Fruit fly (Drosophila melanogaster) whole organism, prepupa: ENCODE data around the gene Nelf-A.

Experiments used
- Blimp-1 ChIP-seq: fragments of 200-800 bp; sonication (Bioruptor generic); optimal IDR thresholded peaks from 3 replicates; lab custom pipeline; 2017; ENCODE audit warnings: missing biosample characterization, missing genetic modification characterization, mild to moderate bottlenecking, moderate library complexity, missing genetic modification reagents
- CG10669 ChIP-seq: fragments of 200-800 bp; sonication (Bioruptor generic); optimal IDR thresholded peaks from 3 replicates; lab custom pipeline; 2018; ENCODE audit warnings: missing biosample characterization, mild to moderate bottlenecking, missing genetic modification characterization, moderate library complexity
- CG11294 ChIP-seq: fragments of 200-800 bp; sonication (Bioruptor generic); IDR thresholded peaks from 2 replicates; pipeline ENCODE4 v1.3.6; 2022; ENCODE audit warnings: missing biosample characterization, missing genetic modification characterization
- CG11762 ChIP-seq: fragments of 200-800 bp; sonication (Bioruptor generic); optimal IDR thresholded peaks from 3 replicates; lab custom pipeline; 2016; ENCODE audit warnings: missing biosample characterization, missing genetic modification characterization; ENCODE audit not compliant: insufficient read depth
- CG15336 ChIP-seq: fragments of 200-800 bp; sonication (Bioruptor generic); IDR thresholded peaks from 2 replicates; pipeline ENCODE4 v1.3.6; 2022; ENCODE audit warnings: missing biosample characterization, missing genetic modification characterization
- CG3032 ChIP-seq: fragments of 200-800 bp; optimal IDR thresholded peaks from 2 replicates; lab custom pipeline; 2019; ENCODE audit warnings: missing biosample characterization, mild to moderate bottlenecking, missing genetic modification characterization, moderate library complexity
- CG31627 ChIP-seq: fragments of 200-800 bp; sonication (Bioruptor generic); optimal IDR thresholded peaks from 3 replicates; lab custom pipeline; 2016; ENCODE audit warnings: missing biosample characterization, missing genetic modification characterization
- CG32006 ChIP-seq: fragments of 200-800 bp; sonication (Bioruptor generic); optimal IDR thresholded peaks from 3 replicates; lab custom pipeline; 2017; ENCODE audit warnings: missing biosample characterization, mild to moderate bottlenecking, missing genetic modification characterization
- CG34406 ChIP-seq: fragments of 200-800 bp; sonication (Bioruptor generic); optimal IDR thresholded peaks from 3 replicates; lab custom pipeline; 2016; ENCODE audit warnings: missing biosample characterization, missing genetic modification characterization
- CG3919 ChIP-seq: fragments of 200-800 bp; sonication (Bioruptor generic); optimal IDR thresholded peaks from 3 replicates; lab custom pipeline; 2016; ENCODE audit warnings: missing biosample characterization, missing genetic modification characterization
- CG4318 ChIP-seq: fragments of 200-800 bp; sonication (Bioruptor generic); optimal IDR thresholded peaks from 3 replicates; lab custom pipeline; 2017; ENCODE audit warnings: missing biosample characterization, mild to moderate bottlenecking, missing genetic modification characterization
- CG6792 ChIP-seq: fragments of 200-800 bp; sonication (Bioruptor generic); optimal IDR thresholded peaks from 3 replicates; lab custom pipeline; 2016; ENCODE audit warnings: missing biosample characterization, missing genetic modification characterization
- CG6854 ChIP-seq: fragments of 200-800 bp; sonication (Bioruptor generic); optimal IDR thresholded peaks from 2 replicates; lab custom pipeline; 2017; ENCODE audit warnings: missing biosample characterization, mild to moderate bottlenecking, missing genetic modification characterization
- CG8319 ChIP-seq: fragments of 200-800 bp; sonication (Bioruptor generic); optimal IDR thresholded peaks from 3 replicates; lab custom pipeline; 2016; ENCODE audit warnings: missing biosample characterization, missing genetic modification characterization
- CG8632 ChIP-seq: fragments of 200-800 bp; sonication (Bioruptor generic); optimal IDR thresholded peaks from 3 replicates; lab custom pipeline; 2016; ENCODE audit warnings: missing biosample characterization, missing genetic modification characterization
- CG9139 ChIP-seq: fragments of 200-800 bp; sonication (Bioruptor generic); optimal IDR thresholded peaks from 3 replicates; lab custom pipeline; 2017; ENCODE audit warnings: missing biosample characterization, mild to moderate bottlenecking, missing genetic modification characterization
- Eip93F ChIP-seq: fragments of 200-800 bp; sonication (Bioruptor generic); optimal IDR thresholded peaks from 2 replicates; lab custom pipeline; 2016; ENCODE audit warnings: missing biosample characterization, mild to moderate bottlenecking, missing genetic modification characterization
- Ets21C ChIP-seq: fragments of 200-800 bp; sonication (Bioruptor generic); optimal IDR thresholded peaks from 3 replicates; lab custom pipeline; 2016; ENCODE audit warnings: missing biosample characterization, missing genetic modification characterization
- Ets96B ChIP-seq: fragments of 200-800 bp; optimal IDR thresholded peaks from 2 replicates; lab custom pipeline; 2019; ENCODE audit warnings: missing biosample characterization, mild to moderate bottlenecking, missing genetic modification characterization, moderate library complexity
- Gug ChIP-seq: fragments of 200-800 bp; sonication (Bioruptor generic); IDR thresholded peaks from 2 replicates; pipeline ENCODE4 v1.3.6; 2022; ENCODE audit warnings: missing biosample characterization, missing genetic modification characterization
- Hr38 ChIP-seq: sonication (Bioruptor generic); optimal IDR thresholded peaks from 2 replicates; lab custom pipeline; 2016; ENCODE audit warnings: missing biosample characterization, missing genetic modification characterization
- Hr39 ChIP-seq: fragments of 200-800 bp; sonication (Bioruptor generic); optimal IDR thresholded peaks from 2 replicates; lab custom pipeline; 2016; ENCODE audit warnings: missing biosample characterization, missing genetic modification characterization
- Hr4 ChIP-seq: fragments of 200-800 bp; sonication (Bioruptor generic); optimal IDR thresholded peaks from 3 replicates; lab custom pipeline; 2016; ENCODE audit warnings: missing biosample characterization, missing genetic modification characterization
- Lpt ChIP-seq: fragments of 200-800 bp; sonication (Bioruptor generic); optimal IDR thresholded peaks from 3 replicates; lab custom pipeline; 2016; ENCODE audit warnings: missing biosample characterization, missing genetic modification characterization
- Met ChIP-seq: fragments of 200-800 bp; sonication (Bioruptor generic); optimal IDR thresholded peaks from 3 replicates; lab custom pipeline; 2016; ENCODE audit warnings: missing biosample characterization, missing genetic modification characterization
- OdsH ChIP-seq: fragments of 200-800 bp; sonication (Bioruptor generic); optimal IDR thresholded peaks from 3 replicates; lab custom pipeline; 2016; ENCODE audit warnings: missing biosample characterization, missing genetic modification characterization
- Smox ChIP-seq: fragments of 200-800 bp; sonication (Bioruptor generic); optimal IDR thresholded peaks from 3 replicates; lab custom pipeline; 2016; ENCODE audit warnings: missing biosample characterization, missing genetic modification characterization
- Sox102F ChIP-seq: fragments of 200-800 bp; sonication (Bioruptor generic); optimal IDR thresholded peaks from 2 replicates; lab custom pipeline; 2016; ENCODE audit warnings: missing biosample characterization, mild to moderate bottlenecking, missing genetic modification characterization
- Sox14 ChIP-seq: fragments of 200-800 bp; sonication (Bioruptor generic); optimal IDR thresholded peaks from 3 replicates; lab custom pipeline; 2016; ENCODE audit warnings: missing biosample characterization, missing genetic modification characterization
- Sox15 ChIP-seq: fragments of 200-800 bp; sonication (Bioruptor generic); optimal IDR thresholded peaks from 3 replicates; lab custom pipeline; 2016; ENCODE audit warnings: missing biosample characterization, missing genetic modification characterization
- achi ChIP-seq: fragments of 200-800 bp; sonication (Bioruptor generic); optimal IDR thresholded peaks from 3 replicates; lab custom pipeline; 2016; ENCODE audit warnings: missing biosample characterization, missing genetic modification characterization
- cyc ChIP-seq: fragments of 200-800 bp; sonication (Bioruptor generic); optimal IDR thresholded peaks from 3 replicates; lab custom pipeline; 2016; ENCODE audit warnings: missing biosample characterization, missing genetic modification characterization
- dsx ChIP-seq: fragments of 200-800 bp; optimal IDR thresholded peaks from 3 replicates; lab custom pipeline; 2019; ENCODE audit warnings: missing biosample characterization, mild to moderate bottlenecking, missing genetic modification characterization, moderate library complexity; ENCODE audit not compliant: poor library complexity, severe bottlenecking
- esn ChIP-seq: fragments of 200-800 bp; sonication (Bioruptor generic); optimal IDR thresholded peaks from 2 replicates; lab custom pipeline; 2016; ENCODE audit warnings: missing biosample characterization, mild to moderate bottlenecking, missing genetic modification characterization, moderate library complexity
- fd59A ChIP-seq: fragments of 200-800 bp; sonication (Bioruptor generic); optimal IDR thresholded peaks from 2 replicates; lab custom pipeline; 2017; ENCODE audit warnings: missing biosample characterization, mild to moderate bottlenecking, missing genetic modification characterization, missing genetic modification reagents
- fd85E ChIP-seq: fragments of 200-800 bp; sonication (Bioruptor generic); optimal IDR thresholded peaks from 3 replicates; lab custom pipeline; 2016; ENCODE audit warnings: missing biosample characterization, missing genetic modification characterization
- lz ChIP-seq: fragments of 200-800 bp; sonication (Bioruptor generic); optimal IDR thresholded peaks from 3 replicates; lab custom pipeline; 2016; ENCODE audit warnings: missing biosample characterization, missing genetic modification characterization
- net ChIP-seq: fragments of 200-800 bp; sonication (Bioruptor generic); optimal IDR thresholded peaks from 3 replicates; lab custom pipeline; 2016; ENCODE audit warnings: missing biosample characterization, missing genetic modification characterization
- pdm3 ChIP-seq: fragments of 200-800 bp; sonication (Bioruptor generic); optimal IDR thresholded peaks from 3 replicates; lab custom pipeline; 2016; ENCODE audit warnings: missing biosample characterization, missing genetic modification characterization
- salr ChIP-seq, 2 experiments: fragments of 200-800 bp; sonication (Bioruptor generic); optimal IDR thresholded peaks; 3 replicates each; lab custom pipeline; 2016 to 2018; ENCODE audit warnings: missing biosample characterization in 2 of 2, missing genetic modification characterization in 2 of 2, mild to moderate bottlenecking in 1 of 2
- spab ChIP-seq: fragments of 200-800 bp; sonication (Bioruptor generic); optimal IDR thresholded peaks from 2 replicates; lab custom pipeline; 2017; ENCODE audit warnings: missing biosample characterization, mild to moderate bottlenecking, missing genetic modification characterization, missing genetic modification reagents
- ss ChIP-seq, 2 experiments: fragments of 200-800 bp; sonication (Bioruptor generic); optimal IDR thresholded peaks; 2 replicates in 1 of 2; 3 replicates in 1 of 2; lab custom pipeline; 2017 to 2018; ENCODE audit warnings: mild to moderate bottlenecking in 2 of 2, missing biosample characterization in 2 of 2, missing genetic modification characterization in 2 of 2, moderate library complexity in 1 of 2
- topi ChIP-seq: fragments of 200-800 bp; sonication (Bioruptor generic); optimal IDR thresholded peaks from 3 replicates; lab custom pipeline; 2016; ENCODE audit warnings: missing biosample characterization, missing genetic modification characterization
- vri ChIP-seq: fragments of 200-800 bp; sonication (Bioruptor generic); optimal IDR thresholded peaks from 3 replicates; lab custom pipeline; 2016; ENCODE audit warnings: missing biosample characterization, mild to moderate bottlenecking, missing genetic modification characterization

Nelf-A gene

dm6 chr3R:21204500-21205167, 18.9 kb upstream of the Nelf-A start (continued):
- peak; percentile 95 for TF ChIP-seq OdsH (GFP tag; lab: Kevin White, UChicago)
- peak; percentile 97 for TF ChIP-seq Hr4 (GFP tag; lab: Kevin White, UChicago)
- TF ChIP-seq CG8319 = peak; percentile 84
- TF ChIP-seq CG11294 (GFP tag; lab: Robert Waterston, UW) = peak; percentile 88
- peak; percentile 86 for TF ChIP-seq lz (GFP tag; lab: Kevin White, UChicago)
- TF ChIP-seq CG3919 (GFP tag; lab: Kevin White, UChicago) = peak; percentile 93
- TF ChIP-seq CG3032 (tag; lab: Kevin White, UChicago) = peak; percentile 87
- TF ChIP-seq net (GFP tag; lab: Kevin White, UChicago) = peak; percentile 93
- TF ChIP-seq pdm3 = peak; percentile 96
- TF ChIP-seq Smox (GFP tag; lab: Kevin White, UChicago) = peak; percentile 85
- TF ChIP-seq CG6792 (GFP tag; lab: Kevin White, UChicago) = peak; percentile 88
- peak; percentile 87 for TF ChIP-seq CG31627 (GFP tag; lab: Kevin White, UChicago)
- TF ChIP-seq CG34406 (GFP tag; lab: Kevin White, UChicago) = peak; percentile 90
- peak; percentile 96 for TF ChIP-seq Sox14 (GFP tag; lab: Kevin White, UChicago)
- TF ChIP-seq Lpt = peak; percentile 95
- TF ChIP-seq Ets96B (tag; lab: Kevin White, UChicago) = peak; percentile 93
- TF ChIP-seq cyc = peak; percentile 80
- peak; percentile 75 for TF ChIP-seq CG9139
- TF ChIP-seq Hr38 (GFP tag; lab: Kevin White, UChicago) = peak; percentile 10
- TF ChIP-seq Gug = peak; percentile 91
- peak; percentile 88 for TF ChIP-seq Met (GFP tag; lab: Kevin White, UChicago)
- TF ChIP-seq Hr39 (GFP tag; lab: Kevin White, UChicago) = peak; percentile 90
- TF ChIP-seq fd85E (GFP tag; lab: Kevin White, UChicago) = peak; percentile 77
- peak; percentile 86 for TF ChIP-seq CG8632 (GFP tag; lab: Kevin White, UChicago)
- TF ChIP-seq CG11762 = peak; percentile 95
- peak; percentile 79 for TF ChIP-seq Sox102F (GFP tag; lab: Kevin White, UChicago)
- TF ChIP-seq Sox15 = peak; percentile 86
- TF ChIP-seq vri (GFP tag; lab: Kevin White, UChicago) = peak; percentile 55
- peak; percentile 91 for TF ChIP-seq esn

DNA sequence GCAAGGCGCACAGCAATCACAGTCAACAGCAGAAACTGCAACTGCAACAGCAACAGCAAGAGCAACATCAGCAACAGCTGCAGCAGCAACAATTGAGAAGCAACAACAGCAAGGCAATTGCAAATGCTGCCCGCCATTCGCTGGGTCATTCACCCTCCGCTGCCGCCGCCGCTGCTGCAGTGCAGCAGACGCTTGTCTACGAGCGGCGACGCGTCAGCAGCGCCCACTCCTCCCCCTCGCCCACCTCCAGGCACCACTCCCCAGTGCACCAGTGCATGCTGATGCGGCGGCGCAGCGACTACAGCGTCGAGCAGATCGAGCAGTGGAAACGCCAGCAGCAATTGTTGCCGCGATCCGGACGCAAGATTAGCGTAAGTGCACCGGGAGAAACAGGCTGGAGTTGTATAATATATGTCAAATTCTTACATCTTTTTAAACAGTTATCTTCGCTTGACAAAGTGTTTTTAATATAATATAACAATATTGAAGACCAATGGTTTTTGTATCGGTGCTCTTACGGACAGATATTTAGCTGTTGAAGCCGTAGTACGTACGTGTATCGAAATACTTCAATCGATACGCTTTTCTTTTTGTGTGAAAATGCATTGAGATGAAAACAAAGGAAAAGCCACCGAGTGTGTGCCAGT, 17.7 kb upstream of the Nelf-A start:
- TF ChIP-seq CG15336 (peak; percentile 89), esn (peak; percentile 66), CG3032 (tag; lab: Kevin White, UChicago) (peak; percentile 64), CG8632 (GFP tag; lab: Kevin White, UChicago) (peak; percentile 59), dsx (GFP tag; lab: Kevin White, UChicago) (peak; percentile 38), net (GFP tag; lab: Kevin White, UChicago) (peak; percentile 81), CG3919 (GFP tag; lab: Kevin White, UChicago) (peak; percentile 82), fd85E (GFP tag; lab: Kevin White, UChicago) (no peak), spab (GFP tag; lab: Kevin White, UChicago) (peak; percentile 69), CG4318 (GFP tag; lab: Kevin White, UChicago) (peak; percentile 84), CG11762 (peak; percentile 68), vri (GFP tag; lab: Kevin White, UChicago) (peak; percentile 12), CG32006 (GFP tag; lab: Kevin White, UChicago) (peak; percentile 94), Gug (peak; percentile 84), CG34406 (GFP tag; lab: Kevin White, UChicago) (peak; percentile 64), Blimp-1 (no peak), salr (GFP tag; optimal IDR thresholded peaks at IDR 0.05; lab: Kevin White, UChicago) (peak; percentile 42 to 69), CG8319 (peak; percentile 47), lz (GFP tag; lab: Kevin White, UChicago) (peak; percentile 61), CG11294 (GFP tag; lab: Robert Waterston, UW) (peak; percentile 72), achi (GFP tag; lab: Kevin White, UChicago) (peak; percentile 78), fd59A (peak; percentile 64), Hr39 (GFP tag; lab: Kevin White, UChicago) (peak; percentile 32), Ets96B (tag; lab: Kevin White, UChicago) (peak; percentile 66), Ets21C (GFP tag; lab: Kevin White, UChicago) (peak; percentile 30), topi (GFP tag; lab: Kevin White, UChicago) (peak; percentile 70), Hr4 (GFP tag; lab: Kevin White, UChicago) (peak; percentile 93), Sox14 (GFP tag; lab: Kevin White, UChicago) (peak; percentile 87), ss (GFP tag; optimal IDR thresholded peaks at IDR 0.05; lab: Kevin White, UChicago) (no peak), Sox102F (GFP tag; lab: Kevin White, UChicago) (peak; percentile 65), CG6854 (GFP tag; lab: Kevin White, UChicago) (peak; percentile 10), CG10669 (peak; percentile 68), Eip93F (GFP tag; lab: Kevin White, UChicago) (peak; percentile 51), Sox15 (peak; percentile 44), Smox (GFP tag; lab: Kevin White, UChicago) (no peak)
